Fruit fly (Drosophila melanogaster): ENCODE results near the gene Brd.

Brd gene

dm6 chr3L:15011638-15012335, 39.3 kb downstream of the Brd start (continued):
- no peak for TF ChIP-seq CG14965 (GFP tag; optimal IDR thresholded peaks at IDR 0.05; ENCODE audit: borderline replicate concordance)
- no peak for TF ChIP-seq CG1647 (GFP tag; optimal IDR thresholded peaks at IDR 0.05)
- TF ChIP-seq CG9437 (GFP tag; optimal IDR thresholded peaks at IDR 0.05), result peak; percentile 69
- TF ChIP-seq p53 (GFP tag; optimal IDR thresholded peaks at IDR 0.05), result no peak
- TF ChIP-seq org-1 (GFP tag; optimal IDR thresholded peaks at IDR 0.05), result peak; percentile 62
- TF ChIP-seq CG11695 (GFP tag; IDR thresholded peaks at IDR 0.05), result peak; percentile 73
- TF ChIP-seq CG5180 (GFP tag; optimal IDR thresholded peaks at IDR 0.05), result peak; percentile 55
- peak; percentile 87 for TF ChIP-seq CG31441 (GFP tag; IDR thresholded peaks at IDR 0.05)
- no peak for TF ChIP-seq Dp (GFP tag; optimal IDR thresholded peaks at IDR 0.05)
- no peak for TF ChIP-seq Hmx (GFP tag; optimal IDR thresholded peaks at IDR 0.05)
- peak; percentile 71 for TF ChIP-seq CG13296 (GFP tag; optimal IDR thresholded peaks at IDR 0.05)
- TF ChIP-seq Nf-YA (GFP tag; IDR thresholded peaks at IDR 0.05), result no peak
- no peak for TF ChIP-seq HLHmδ (GFP tag; optimal IDR thresholded peaks at IDR 0.05)
- TF ChIP-seq CG17802 (tag; optimal IDR thresholded peaks at IDR 0.05), result peak; percentile 22
- peak; percentile 39; the same call in 1 of the 2 replicates for TF ChIP-seq MBD-R2 (GFP tag; IDR thresholded peaks at IDR 0.05)
- TF ChIP-seq CG11398 (GFP tag; optimal IDR thresholded peaks at IDR 0.05), result no peak
- TF ChIP-seq C15 (GFP tag; IDR thresholded peaks at IDR 0.05), result no peak
- TF ChIP-seq E2f1 (GFP tag; IDR thresholded peaks at IDR 0.05), result peak; percentile 62
- TF ChIP-seq HHEX (GFP tag; optimal IDR thresholded peaks at IDR 0.05), result peak; percentile 71
- peak; percentile 9; the same call in 1 of the 2 replicates for TF ChIP-seq ro (GFP tag; IDR thresholded peaks at IDR 0.05)
- peak; percentile 74 for TF ChIP-seq nerfin-1 (tag; optimal IDR thresholded peaks at IDR 0.05)
- 0 out of 3 replicates have a peak, but pooled peaks have one; percentile 36 for TF ChIP-seq CG11093 (GFP tag; IDR thresholded peaks at IDR 0.05)
- peak; percentile 77 for TF ChIP-seq zen (tag; optimal IDR thresholded peaks at IDR 0.05)
- no peak for TF ChIP-seq TFAM (GFP tag; optimal IDR thresholded peaks at IDR 0.05)
- TF ChIP-seq sqz (GFP tag; optimal IDR thresholded peaks at IDR 0.05), result peak; percentile 65
- TF ChIP-seq CG4730 (GFP tag; IDR thresholded peaks at IDR 0.05), result peak; percentile 41
- TF ChIP-seq nau (GFP tag; optimal IDR thresholded peaks at IDR 0.05), result peak; percentile 25
- TF ChIP-seq B-H2 (GFP tag; optimal IDR thresholded peaks at IDR 0.05), result no peak
- no peak for TF ChIP-seq CG10321 (GFP tag; IDR thresholded peaks at IDR 0.05)
- TF ChIP-seq CG8924 (tag; optimal IDR thresholded peaks at IDR 0.05), result peak; percentile 89
- peak; percentile 81 for TF ChIP-seq CG18599 (GFP tag; optimal IDR thresholded peaks at IDR 0.05)
- TF ChIP-seq NfI (GFP tag; optimal IDR thresholded peaks at IDR 0.05), result peak; percentile 37
- no peak for TF ChIP-seq Usf (GFP tag; optimal IDR thresholded peaks at IDR 0.05)
- TF ChIP-seq CG8944 (GFP tag; optimal IDR thresholded peaks at IDR 0.05), result no peak
- TF ChIP-seq pnt (GFP tag; optimal IDR thresholded peaks at IDR 0.05), result peak; percentile 38
- peak; percentile 7 for TF ChIP-seq CG10543 (GFP tag; optimal IDR thresholded peaks at IDR 0.05)
- 0 out of 2 replicates have a peak, but pooled peaks have one; percentile 49 for TF ChIP-seq peb (GFP tag; IDR thresholded peaks at IDR 0.05)
- TF ChIP-seq grn (GFP tag; optimal IDR thresholded peaks at IDR 0.05), result peak; percentile 12
- TF ChIP-seq CG15011 (GFP tag; optimal IDR thresholded peaks at IDR 0.05), result peak; percentile 65
- TF ChIP-seq ERR (GFP tag; optimal IDR thresholded peaks at IDR 0.05), result no peak
- peak; percentile 87 for TF ChIP-seq Xrp1 (GFP tag; IDR thresholded peaks at IDR 0.05)
- no peak for TF ChIP-seq Mad (GFP tag; optimal IDR thresholded peaks at IDR 0.05)
- TF ChIP-seq sens (GFP tag), result peak; percentile 90
- TF ChIP-seq eyg (GFP tag; optimal IDR thresholded peaks at IDR 0.05), result no peak
- peak; percentile 58 for TF ChIP-seq odd (GFP tag; optimal IDR thresholded peaks at IDR 0.05)
- TF ChIP-seq CG4328 (GFP tag; optimal IDR thresholded peaks at IDR 0.05), result peak; percentile 52
- peak; percentile 36 for TF ChIP-seq CG2202 (tag; optimal IDR thresholded peaks at IDR 0.05)
- TF ChIP-seq eve (GFP tag; optimal IDR thresholded peaks at IDR 0.05), result peak in 1 of 2 experiments; percentile 88
- TF ChIP-seq CG11247 (GFP tag; IDR thresholded peaks at IDR 0.05), result peak; percentile 69
- TF ChIP-seq Tbp (GFP tag; optimal IDR thresholded peaks at IDR 0.05), result no peak
